Worm (Caenorhabditis elegans) whole organism, late embryonic: ENCODE results near the gene col-183.

ENCODE experiments used
- C08G9.2 ChIP-seq: sonication (generic microtip); optimal IDR thresholded peaks from 2 replicates; lab custom pipeline; 2016; ENCODE audit warnings: mild to moderate bottlenecking, missing genetic modification characterization, moderate library complexity, missing compliant biosample characterization
- ahr-1 ChIP-seq: sonication (generic microtip); optimal IDR thresholded peaks from 2 replicates; lab custom pipeline; 2016; ENCODE audit warnings: missing genetic modification characterization, missing compliant biosample characterization
- ama-1 ChIP-seq: fragments of 150-350 bp; optimal IDR thresholded peaks from 2 replicates; lab custom pipeline; 2014
- dmd-4 ChIP-seq: sonication (generic microtip); optimal IDR thresholded peaks from 2 replicates; lab custom pipeline; 2016; ENCODE audit warnings: borderline replicate concordance, missing genetic modification characterization, missing compliant biosample characterization
- eyg-1 ChIP-seq: sonication (generic microtip); optimal IDR thresholded peaks from 2 replicates; lab custom pipeline; 2016; ENCODE audit warnings: missing genotype, missing genetic modification characterization, missing compliant biosample characterization
- hlh-30 ChIP-seq: sonication (generic microtip); optimal IDR thresholded peaks from 2 replicates; lab custom pipeline; 2017; ENCODE audit warnings: antibody characterized with exemption, missing genetic modification characterization, missing compliant biosample characterization; ENCODE audit not compliant: insufficient read depth
- pha-4 ChIP-seq: fragments of 150-350 bp; optimal IDR thresholded peaks from 2 replicates; lab custom pipeline; 2018; ENCODE audit warnings: missing biosample characterization, missing genetic modification reagents, missing genetic modification characterization
- sox-2 ChIP-seq: fragments of 200-800 bp; sonication (Bioruptor generic); IDR thresholded peaks from 2 replicates; pipeline ENCODE4 v1.3.6; 2022; ENCODE audit warnings: missing genetic modification reagents, missing genetic modification characterization, missing compliant biosample characterization

DNA sequence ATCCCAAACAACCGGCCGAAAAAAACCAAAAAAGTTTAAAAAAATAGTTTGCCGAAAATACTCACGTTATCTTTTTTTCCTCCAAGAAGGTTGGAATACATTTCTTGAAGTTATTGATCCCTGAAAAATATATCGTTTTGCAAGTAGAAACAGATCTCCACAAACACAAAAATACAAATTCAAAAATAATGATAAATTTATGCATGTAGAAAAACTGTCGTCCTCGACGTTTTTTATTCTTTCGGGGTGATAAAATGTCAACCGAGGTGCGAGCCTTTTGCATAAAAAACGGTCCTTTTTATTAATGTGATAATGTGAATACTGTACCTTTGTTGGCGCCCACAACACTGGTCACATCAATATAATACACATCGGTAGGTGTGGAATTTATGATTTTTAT lies 3.8 kb downstream of the col-183 start, which contains the start of gene F02D10.2:
- no peak for TF ChIP-seq pha-4 (tag; lab: Kevin White, UChicago)
- TF ChIP-seq dmd-4 = no peak
- no peak for TF ChIP-seq eyg-1 (tag; lab: Kevin White, UChicago)
- TF ChIP-seq C08G9.2 (tag; lab: Kevin White, UChicago) = no peak
- TF ChIP-seq ahr-1 = no peak
- TF ChIP-seq ama-1 (lab: Kevin White, UChicago) = no peak
- TF ChIP-seq sox-2 (GFP tag; lab: Robert Waterston, UW) = no peak
- TF ChIP-seq hlh-30 (tag; lab: Kevin White, UChicago) = no peak
